Fruit fly (Drosophila melanogaster) whole organism, embryonic: Measurements from ENCODE around the gene CG2681.

Source experiments
- CG10431 ChIP-seq: fragments of 200-800 bp; sonication (Bioruptor generic); optimal IDR thresholded peaks from 3 replicates; lab custom pipeline; 2018; ENCODE audit warnings: missing biosample characterization, mild to moderate bottlenecking, missing genetic modification characterization
- CG10959 ChIP-seq: fragments of 200-800 bp; sonication (Bioruptor generic); IDR thresholded peaks from 2 replicates; pipeline ENCODE4 v1.3.6; 2022; ENCODE audit warnings: missing biosample characterization, missing genetic modification characterization
- CG11695 ChIP-seq: fragments of 200-800 bp; sonication (Bioruptor generic); IDR thresholded peaks from 3 replicates; pipeline ENCODE4 v1.3.6; 2022; ENCODE audit warnings: missing biosample characterization, missing genetic modification characterization
- CG11696 ChIP-seq: fragments of 200-800 bp; sonication (Bioruptor generic); IDR thresholded peaks from 2 replicates; pipeline ENCODE4 v1.3.6; 2022; ENCODE audit warnings: missing biosample characterization, missing genetic modification characterization
- CG12236 ChIP-seq: fragments of 200-800 bp; sonication (Bioruptor generic); optimal IDR thresholded peaks from 2 replicates; lab custom pipeline; 2016; ENCODE audit warnings: missing biosample characterization, missing genetic modification characterization
- CG12299 ChIP-seq: fragments of 200-800 bp; sonication (Bioruptor generic); optimal IDR thresholded peaks from 2 replicates; lab custom pipeline; 2018; ENCODE audit warnings: missing biosample characterization, mild to moderate bottlenecking, missing genetic modification characterization
- CG13424 ChIP-seq: fragments of 200-800 bp; sonication (Bioruptor generic); optimal IDR thresholded peaks from 2 replicates; lab custom pipeline; 2019; ENCODE audit warnings: missing biosample characterization, mild to moderate bottlenecking, missing genetic modification characterization, moderate library complexity
- CG15269 ChIP-seq: fragments of 200-800 bp; sonication (Bioruptor generic); optimal IDR thresholded peaks from 2 replicates; lab custom pipeline; 2018; ENCODE audit warnings: missing biosample characterization, mild to moderate bottlenecking, missing genetic modification characterization, moderate library complexity
- CG18619 ChIP-seq: fragments of 200-800 bp; sonication (Bioruptor generic); optimal IDR thresholded peaks from 3 replicates; lab custom pipeline; 2017; ENCODE audit warnings: missing biosample characterization, mild to moderate bottlenecking, missing genetic modification characterization
- CG2116 ChIP-seq: fragments of 200-800 bp; sonication (Bioruptor generic); optimal IDR thresholded peaks from 3 replicates; lab custom pipeline; 2018; ENCODE audit warnings: missing biosample characterization, mild to moderate bottlenecking, missing genetic modification characterization
- CG2889 ChIP-seq: fragments of 200-800 bp; sonication (Bioruptor generic); IDR thresholded peaks from 3 replicates; pipeline ENCODE4 v1.3.6; 2022; ENCODE audit warnings: missing biosample characterization, missing genetic modification characterization
- CG3281 ChIP-seq: fragments of 200-800 bp; sonication (Bioruptor generic); optimal IDR thresholded peaks from 3 replicates; lab custom pipeline; 2017; ENCODE audit warnings: missing biosample characterization, mild to moderate bottlenecking, missing genetic modification characterization
- CG33557 ChIP-seq: fragments of 200-800 bp; sonication (Bioruptor generic); optimal IDR thresholded peaks from 2 replicates; lab custom pipeline; 2019; ENCODE audit warnings: missing biosample characterization, mild to moderate bottlenecking, missing genetic modification characterization, moderate library complexity
- CG3838 ChIP-seq: fragments of 200-800 bp; sonication (Bioruptor generic); optimal IDR thresholded peaks from 3 replicates; lab custom pipeline; 2016; ENCODE audit warnings: missing biosample characterization, missing genetic modification characterization
- CG4282 ChIP-seq: fragments of 200-800 bp; sonication (Bioruptor generic); optimal IDR thresholded peaks from 2 replicates; lab custom pipeline; 2016; ENCODE audit warnings: missing biosample characterization, missing genetic modification characterization
- CG43689 ChIP-seq: fragments of 200-800 bp; sonication (Bioruptor generic); IDR thresholded peaks from 2 replicates; pipeline ENCODE4 v1.3.6; 2022; ENCODE audit warnings: missing biosample characterization, missing genetic modification characterization
- CG6683 ChIP-seq: fragments of 200-800 bp; sonication (Bioruptor generic); optimal IDR thresholded peaks from 2 replicates; lab custom pipeline; 2017; ENCODE audit warnings: missing biosample characterization, mild to moderate bottlenecking, missing genetic modification characterization, missing genetic modification reagents
- CG8281 ChIP-seq: fragments of 200-800 bp; sonication (Bioruptor generic); optimal IDR thresholded peaks from 2 replicates; lab custom pipeline; 2018; ENCODE audit warnings: missing biosample characterization, mild to moderate bottlenecking, missing genetic modification characterization, moderate library complexity
- CkIIα-i1 ChIP-seq: fragments of 200-800 bp; sonication (Bioruptor generic); IDR thresholded peaks from 2 replicates; pipeline ENCODE4 v1.3.6; 2022; ENCODE audit warnings: missing biosample characterization, missing genetic modification characterization
- D19A ChIP-seq: fragments of 200-800 bp; optimal IDR thresholded peaks from 3 replicates; lab custom pipeline; 2019; ENCODE audit warnings: missing biosample characterization, mild to moderate bottlenecking, missing genetic modification characterization, moderate library complexity
- Dad ChIP-seq: fragments of 200-800 bp; sonication (Bioruptor generic); optimal IDR thresholded peaks from 3 replicates; lab custom pipeline; 2016; ENCODE audit warnings: missing biosample characterization, missing genetic modification characterization
- Deaf1 ChIP-seq: fragments of 200-800 bp; optimal IDR thresholded peaks from 3 replicates; lab custom pipeline; 2019; ENCODE audit warnings: missing biosample characterization, mild to moderate bottlenecking, missing genetic modification characterization, moderate library complexity
- Dref ChIP-seq: fragments of 200-800 bp; sonication (Bioruptor generic); IDR thresholded peaks from 2 replicates; pipeline ENCODE4 v1.3.6; 2022; ENCODE audit warnings: missing biosample characterization, missing genetic modification characterization
- HHEX ChIP-seq: fragments of 200-800 bp; sonication (Bioruptor generic); optimal IDR thresholded peaks from 3 replicates; lab custom pipeline; 2017; ENCODE audit warnings: missing biosample characterization, mild to moderate bottlenecking, missing genetic modification characterization, missing genetic modification reagents
- Hr78 ChIP-seq, 2 experiments: fragments of 200-800 bp in 1 of 2; fragments of >200 bp in 1 of 2; sonication (Bioruptor generic) in 1 of 2; optimal IDR thresholded peaks; 2 replicates each; lab custom pipeline; 2017 to 2019; ENCODE audit warnings: missing biosample characterization in 2 of 2, missing genetic modification characterization in 2 of 2, mild to moderate bottlenecking in 1 of 2, moderate library complexity in 1 of 2
- Lpt ChIP-seq: fragments of >200 bp; optimal IDR thresholded peaks from 2 replicates; lab custom pipeline; 2018; ENCODE audit warnings: missing biosample characterization, missing genetic modification characterization
- Med ChIP-seq: fragments of 200-800 bp; sonication (Bioruptor generic); peaks from one replicate; lab custom pipeline; 2016; ENCODE audit warnings: missing biosample characterization, missing genetic modification characterization, mild to moderate bottlenecking, inconsistent platforms, moderate library complexity
- Mes4 ChIP-seq: fragments of 200-800 bp; sonication (Bioruptor generic); optimal IDR thresholded peaks from 2 replicates; lab custom pipeline; 2016; ENCODE audit warnings: missing biosample characterization, missing genetic modification characterization
- NC2β ChIP-seq: fragments of 200-800 bp; sonication (Bioruptor generic); optimal IDR thresholded peaks from 2 replicates; lab custom pipeline; 2016; ENCODE audit warnings: missing biosample characterization, missing genetic modification characterization
- Oli ChIP-seq: fragments of 200-800 bp; sonication (Bioruptor generic); optimal IDR thresholded peaks from 2 replicates; lab custom pipeline; 2018; ENCODE audit warnings: missing biosample characterization, mild to moderate bottlenecking, missing genetic modification characterization, moderate library complexity
- Sry-δ ChIP-seq: fragments of 200-800 bp; sonication (Bioruptor generic); optimal IDR thresholded peaks from 2 replicates; lab custom pipeline; 2016; ENCODE audit warnings: missing biosample characterization, missing genetic modification characterization
- abd-A ChIP-seq: fragments of 200-800 bp; sonication (Bioruptor generic); optimal IDR thresholded peaks from 3 replicates; lab custom pipeline; 2019; ENCODE audit warnings: missing biosample characterization, mild to moderate bottlenecking, missing genetic modification characterization, moderate library complexity
- ase ChIP-seq: fragments of 200-800 bp; sonication (Bioruptor generic); IDR thresholded peaks from 3 replicates; pipeline ENCODE4 v1.3.6; 2022; ENCODE audit warnings: missing biosample characterization, missing genetic modification characterization
- caup ChIP-seq: fragments of 200-800 bp; sonication (Bioruptor generic); optimal IDR thresholded peaks from 3 replicates; lab custom pipeline; 2017; ENCODE audit warnings: missing biosample characterization, mild to moderate bottlenecking, missing genetic modification characterization, moderate library complexity; ENCODE audit not compliant: severe bottlenecking
- chinmo ChIP-seq: fragments of 200-800 bp; sonication (Bioruptor generic); IDR thresholded peaks from 4 replicates; pipeline ENCODE4 v1.3.6; 2022; ENCODE audit warnings: missing biosample characterization, missing genetic modification characterization; ENCODE audit not compliant: partially characterized antibody
- corto ChIP-seq: fragments of 200-800 bp; sonication (Bioruptor generic); optimal IDR thresholded peaks from 2 replicates; lab custom pipeline; 2016; ENCODE audit warnings: missing biosample characterization, mild to moderate bottlenecking, missing genetic modification characterization, moderate library complexity
- dpn ChIP-seq, 2 experiments: fragments of 200-800 bp; sonication (Bioruptor generic); optimal IDR thresholded peaks; 3 replicates each; lab custom pipeline; 2016; ENCODE audit warnings: missing biosample characterization in 2 of 2, missing genetic modification characterization in 2 of 2
- esg ChIP-seq: fragments of 200-800 bp; sonication (Bioruptor generic); conservative IDR thresholded peaks from 2 replicates; pipeline ENCODE4 v1.3.6; 2022; ENCODE audit warnings: missing biosample characterization, missing genetic modification characterization
- gcm2 ChIP-seq: fragments of 200-800 bp; sonication (Bioruptor generic); optimal IDR thresholded peaks from 2 replicates; lab custom pipeline; 2016; ENCODE audit warnings: missing biosample characterization, missing genetic modification characterization
- gfzf ChIP-seq: fragments of 200-800 bp; sonication (Bioruptor generic); optimal IDR thresholded peaks from 2 replicates; lab custom pipeline; 2016; ENCODE audit warnings: missing biosample characterization, mild to moderate bottlenecking, missing genetic modification characterization, moderate library complexity
- klu ChIP-seq: fragments of 200-800 bp; sonication (Bioruptor generic); IDR thresholded peaks from 2 replicates; pipeline ENCODE4 v1.3.6; 2022; ENCODE audit warnings: missing biosample characterization, missing genetic modification characterization
- lmd ChIP-seq: fragments of 200-800 bp; sonication (Bioruptor generic); IDR thresholded peaks from 2 replicates; pipeline ENCODE4 v1.3.6; 2022; ENCODE audit warnings: missing biosample characterization, missing genetic modification characterization
- pnt ChIP-seq: fragments of 200-800 bp; sonication (Bioruptor generic); optimal IDR thresholded peaks from 3 replicates; lab custom pipeline; 2016; ENCODE audit warnings: missing biosample characterization, missing genetic modification characterization
- ranshi ChIP-seq: fragments of 200-800 bp; sonication (Bioruptor generic); IDR thresholded peaks from 2 replicates; pipeline ENCODE4 v1.3.6; 2022; ENCODE audit warnings: missing biosample characterization, missing genetic modification characterization
- row ChIP-seq: fragments of 200-800 bp; sonication (Bioruptor generic); IDR thresholded peaks from 3 replicates; pipeline ENCODE4 v1.3.6; 2022; ENCODE audit warnings: missing biosample characterization, missing genetic modification characterization
- slbo ChIP-seq: fragments of 200-800 bp; sonication (Bioruptor generic); IDR thresholded peaks from 2 replicates; pipeline ENCODE4 v1.3.6; 2022; ENCODE audit warnings: missing biosample characterization, missing genetic modification characterization
- so ChIP-seq: fragments of 200-800 bp; sonication (Bioruptor generic); IDR thresholded peaks from 3 replicates; pipeline ENCODE4 v1.3.6; 2022; ENCODE audit warnings: missing biosample characterization, missing genetic modification characterization
- toy ChIP-seq: fragments of 200-800 bp; sonication (Bioruptor generic); IDR thresholded peaks from 2 replicates; pipeline ENCODE4 v1.3.6; 2022; ENCODE audit warnings: missing biosample characterization, missing genetic modification characterization
- trh ChIP-seq: fragments of 200-800 bp; sonication (Bioruptor generic); optimal IDR thresholded peaks from 2 replicates; lab custom pipeline; 2016; ENCODE audit warnings: missing biosample characterization, missing genetic modification characterization
- yki ChIP-seq: fragments of >200 bp; optimal IDR thresholded peaks from 3 replicates; lab custom pipeline; 2018
- zen2 ChIP-seq: fragments of 200-800 bp; sonication (Bioruptor generic); IDR thresholded peaks from 3 replicates; pipeline ENCODE4 v1.3.6; 2022; ENCODE audit warnings: missing biosample characterization, missing genetic modification characterization; ENCODE audit not compliant: partially characterized antibody

CG2681 gene

dm6 chrX:2743601-2744000 lies 35.1 kb downstream of the CG2681 start (continued):
- TF ChIP-seq CG33557 (GFP tag; lab: Kevin White, UChicago) = no peak
- TF ChIP-seq gfzf (GFP tag; lab: Kevin White, UChicago) = no peak
- no peak for TF ChIP-seq CG43689 (GFP tag; lab: Robert Waterston, UW)
- no peak for TF ChIP-seq Med (GFP tag; lab: Kevin White, UChicago)
- no peak for TF ChIP-seq CG10959 (GFP tag; lab: Robert Waterston, UW)
- no peak for TF ChIP-seq gcm2 (GFP tag; lab: Kevin White, UChicago)
- no peak for TF ChIP-seq Dref
- no peak for TF ChIP-seq Deaf1 (tag; lab: Kevin White, UChicago)
- TF ChIP-seq ase = no peak
- TF ChIP-seq chinmo (GFP tag; lab: Robert Waterston, UW) = 0 out of 4 replicates have a peak, but pooled peaks have one; percentile 51
- no peak for TF ChIP-seq esg
- no peak for TF ChIP-seq Oli
- no peak for TF ChIP-seq NC2β (GFP tag; lab: Kevin White, UChicago)
- no peak for TF ChIP-seq CG3281 (GFP tag; lab: Kevin White, UChicago)
- TF ChIP-seq zen2 (GFP tag; lab: Robert Waterston, UW) = no peak
- no peak for TF ChIP-seq CkIIα-i1 (GFP tag; lab: Robert Waterston, UW)
- TF ChIP-seq Mes4 (GFP tag; lab: Kevin White, UChicago) = no peak

dm6 chrX:2744042-2744441 lies 35.6 kb downstream of the CG2681 start, which contains the start of gene Syx4:
TSS of gene Syx4 (minus strand) at chrX:2744076.
- TF ChIP-seq abd-A (tag; lab: Kevin White, UChicago) (no peak), CG4282 (GFP tag; lab: Kevin White, UChicago) (peak; percentile 70), CG12299 (tag; lab: Kevin White, UChicago) (peak; percentile 74), CG15269 (tag; lab: Kevin White, UChicago) (peak; percentile 95), Lpt (GFP tag; lab: Kevin White, UChicago) (no peak), Dad (GFP tag; lab: Kevin White, UChicago) (peak; percentile 79), so (GFP tag; lab: Robert Waterston, UW) (peak; percentile 92), CG12236 (peak; percentile 63), CG3838 (GFP tag; lab: Kevin White, UChicago) (peak; percentile 77), yki (lab: Kevin White, UChicago) (no peak), CG11696 (GFP tag; lab: Robert Waterston, UW) (peak; percentile 98), CG2116 (GFP tag; lab: Kevin White, UChicago) (peak; percentile 50), CG11695 (GFP tag; lab: Robert Waterston, UW) (peak; percentile 94), toy (GFP tag; lab: Robert Waterston, UW) (peak; percentile 73), Hr78 (GFP tag; optimal IDR thresholded peaks at IDR 0.05; lab: Kevin White, UChicago) (peak in 1 of 2 experiments; percentile 53), CG18619 (GFP tag; lab: Kevin White, UChicago) (peak; percentile 86), klu (GFP tag; lab: Robert Waterston, UW) (peak; percentile 56; the same call in 1 of the 2 replicates), CG10431 (GFP tag; lab: Kevin White, UChicago) (no peak), CG13424 (tag; lab: Kevin White, UChicago) (peak; percentile 89), caup (GFP tag; lab: Kevin White, UChicago) (peak; percentile 93), ranshi (peak; percentile 90), lmd (GFP tag; lab: Robert Waterston, UW) (peak; percentile 87), HHEX (GFP tag; lab: Kevin White, UChicago) (peak; percentile 94), CG8281 (tag; lab: Kevin White, UChicago) (peak; percentile 71), CG2889 (GFP tag; lab: Robert Waterston, UW) (peak; percentile 77), trh (GFP tag; lab: Kevin White, UChicago) (peak; percentile 49), D19A (peak; percentile 85), row (GFP tag; lab: Robert Waterston, UW) (peak; percentile 87), dpn (GFP tag; optimal IDR thresholded peaks at IDR 0.05; lab: Kevin White, UChicago) (peak; percentile 89 to 92), CG6683 (GFP tag; lab: Kevin White, UChicago) (peak; percentile 82), Sry-δ (GFP tag; lab: Kevin White, UChicago) (peak; percentile 55), pnt (GFP tag; lab: Kevin White, UChicago) (peak; percentile 71), corto (peak; percentile 82), slbo (GFP tag; lab: Robert Waterston, UW) (peak; percentile 93)
